Worm (Caenorhabditis elegans) whole organism, late embryonic: Measurements from ENCODE around the gene C25A8.1.

Experiments used
- C08G9.2 ChIP-seq: sonication (generic microtip); optimal IDR thresholded peaks from 2 replicates; lab custom pipeline; 2016; ENCODE audit warnings: mild to moderate bottlenecking, missing genetic modification characterization, moderate library complexity, missing compliant biosample characterization
- C38D4.7 ChIP-seq: fragments of 200-800 bp; sonication (Bioruptor generic); optimal IDR thresholded peaks from 2 replicates; lab custom pipeline; 2018; ENCODE audit warnings: mild to moderate bottlenecking, missing genetic modification characterization, moderate library complexity, missing compliant biosample characterization
- F13H6.1 ChIP-seq: sonication (generic microtip); optimal IDR thresholded peaks from 2 replicates; lab custom pipeline; 2016; ENCODE audit warnings: missing genetic modification characterization, missing compliant biosample characterization
- K02D7.2 ChIP-seq: sonication (generic microtip); optimal IDR thresholded peaks from 2 replicates; lab custom pipeline; 2017; ENCODE audit warnings: mild to moderate bottlenecking, missing genetic modification characterization, missing compliant biosample characterization
- K09A11.1 ChIP-seq: sonication (generic microtip); optimal IDR thresholded peaks from 2 replicates; lab custom pipeline; 2017; ENCODE audit warnings: antibody characterized with exemption, mild to moderate bottlenecking, missing genetic modification characterization, missing compliant biosample characterization; ENCODE audit not compliant: insufficient read depth
- T23F11.4 ChIP-seq: fragments of 200-800 bp; sonication (Bioruptor generic); optimal IDR thresholded peaks from 2 replicates; lab custom pipeline; 2018; ENCODE audit warnings: mild to moderate bottlenecking, missing genetic modification characterization, missing compliant biosample characterization
- Y22D7AL.16 ChIP-seq: sonication (generic microtip); optimal IDR thresholded peaks from 2 replicates; lab custom pipeline; 2016; ENCODE audit warnings: missing genetic modification characterization, missing compliant biosample characterization
- ama-1 ChIP-seq: fragments of 150-350 bp; optimal IDR thresholded peaks from 2 replicates; lab custom pipeline; 2014
- ceh-14 ChIP-seq: sonication (generic microtip); optimal IDR thresholded peaks from 2 replicates; lab custom pipeline; 2016; ENCODE audit warnings: missing genotype, missing genetic modification characterization, missing compliant biosample characterization
- ceh-18 ChIP-seq: sonication (generic microtip); optimal IDR thresholded peaks from 2 replicates; lab custom pipeline; 2016; ENCODE audit warnings: missing genetic modification characterization, missing compliant biosample characterization
- ceh-19 ChIP-seq: fragments of 200-800 bp; sonication (Bioruptor generic); optimal IDR thresholded peaks from 2 replicates; lab custom pipeline; 2018; ENCODE audit warnings: mild to moderate bottlenecking, missing genetic modification characterization, missing compliant biosample characterization
- ceh-22 ChIP-seq: sonication (generic microtip); optimal IDR thresholded peaks from 2 replicates; lab custom pipeline; 2017; ENCODE audit warnings: missing biosample characterization, missing genetic modification characterization
- ceh-9 ChIP-seq: sonication (generic microtip); optimal IDR thresholded peaks from 2 replicates; lab custom pipeline; 2016; ENCODE audit warnings: mild to moderate bottlenecking, missing genetic modification characterization, inconsistent platforms, missing compliant biosample characterization
- dmd-4 ChIP-seq: sonication (generic microtip); optimal IDR thresholded peaks from 2 replicates; lab custom pipeline; 2016; ENCODE audit warnings: borderline replicate concordance, missing genetic modification characterization, missing compliant biosample characterization
- dve-1 ChIP-seq: sonication (generic microtip); optimal IDR thresholded peaks from 2 replicates; lab custom pipeline; 2017; ENCODE audit warnings: antibody characterized with exemption, mild to moderate bottlenecking, missing genetic modification characterization, missing compliant biosample characterization
- elt-2 ChIP-seq: sonication (generic microtip); optimal IDR thresholded peaks from 2 replicates; lab custom pipeline; 2016; ENCODE audit warnings: missing genetic modification reagents, missing genetic modification characterization, missing compliant biosample characterization
- eyg-1 ChIP-seq: sonication (generic microtip); optimal IDR thresholded peaks from 2 replicates; lab custom pipeline; 2016; ENCODE audit warnings: missing genotype, missing genetic modification characterization, missing compliant biosample characterization
- gmeb-2 ChIP-seq: sonication (generic microtip); optimal IDR thresholded peaks from 2 replicates; lab custom pipeline; 2016; ENCODE audit warnings: missing genetic modification characterization, inconsistent platforms, missing compliant biosample characterization
- hlh-13 ChIP-seq: fragments of 200-800 bp; sonication (Bioruptor generic); optimal IDR thresholded peaks from 2 replicates; lab custom pipeline; 2018; ENCODE audit warnings: mild to moderate bottlenecking, missing genetic modification characterization, missing compliant biosample characterization
- hlh-15 ChIP-seq: sonication (generic microtip); optimal IDR thresholded peaks from 2 replicates; lab custom pipeline; 2016; ENCODE audit warnings: missing genetic modification characterization, missing compliant biosample characterization
- lim-6 ChIP-seq: sonication (generic microtip); optimal IDR thresholded peaks from 2 replicates; lab custom pipeline; 2016; ENCODE audit warnings: missing genetic modification characterization, missing compliant biosample characterization
- lin-11 ChIP-seq: fragments of 200-800 bp; sonication (Bioruptor generic); optimal IDR thresholded peaks from 2 replicates; lab custom pipeline; 2018; ENCODE audit warnings: mild to moderate bottlenecking, missing genetic modification characterization, missing compliant biosample characterization
- madf-2 ChIP-seq: sonication (generic microtip); optimal IDR thresholded peaks from 2 replicates; lab custom pipeline; 2017; ENCODE audit warnings: missing genetic modification characterization, missing compliant biosample characterization
- nhr-11 ChIP-seq: fragments of 150-350 bp; optimal IDR thresholded peaks from 2 replicates; lab custom pipeline; 2014; ENCODE audit warnings: missing biosample characterization, missing genetic modification characterization
- pag-3 ChIP-seq: sonication (generic microtip); optimal IDR thresholded peaks from 2 replicates; lab custom pipeline; 2016; ENCODE audit warnings: missing compliant biosample characterization, missing genetic modification characterization, borderline replicate concordance
- pqm-1 ChIP-seq: sonication (generic microtip); optimal IDR thresholded peaks from 2 replicates; lab custom pipeline; 2016; ENCODE audit warnings: missing genetic modification characterization, missing compliant biosample characterization
- rnt-1 ChIP-seq: sonication (generic microtip); optimal IDR thresholded peaks from 2 replicates; lab custom pipeline; 2016; ENCODE audit warnings: missing genetic modification characterization, missing compliant biosample characterization
- sdc-2 ChIP-seq: sonication (generic microtip); optimal IDR thresholded peaks from 2 replicates; lab custom pipeline; 2016; ENCODE audit warnings: missing genotype, missing genetic modification characterization, missing compliant biosample characterization
- sox-2 ChIP-seq: fragments of 200-800 bp; sonication (Bioruptor generic); IDR thresholded peaks from 2 replicates; pipeline ENCODE4 v1.3.6; 2022; ENCODE audit warnings: missing genetic modification reagents, missing genetic modification characterization, missing compliant biosample characterization
- sox-4 ChIP-seq: sonication (generic microtip); optimal IDR thresholded peaks from 2 replicates; lab custom pipeline; 2017; ENCODE audit warnings: mild to moderate bottlenecking, missing genetic modification characterization, inconsistent platforms, missing compliant biosample characterization
- tbx-2 ChIP-seq: sonication (generic microtip); optimal IDR thresholded peaks from 2 replicates; lab custom pipeline; 2016; ENCODE audit warnings: missing genetic modification characterization, missing compliant biosample characterization
- unc-3 ChIP-seq, 2 experiments: fragments of 200-800 bp in 1 of 2; sonication (Bioruptor generic) in 1 of 2; sonication (generic microtip) in 1 of 2; conservative IDR thresholded peaks in 1 of 2; optimal IDR thresholded peaks in 1 of 2; 2 replicates each; pipeline versions ENCODE4 v1.3.6 to Lab custom; 2016 to 2022; ENCODE audit warnings: missing compliant biosample characterization in 2 of 2, missing genetic modification characterization in 2 of 2, missing genetic modification reagents in 1 of 2
- unc-42 ChIP-seq: sonication (generic microtip); optimal IDR thresholded peaks from 2 replicates; lab custom pipeline; 2016; ENCODE audit warnings: missing genotype, missing genetic modification characterization, missing compliant biosample characterization
- unc-55 ChIP-seq: sonication (generic microtip); optimal IDR thresholded peaks from 2 replicates; lab custom pipeline; 2017; ENCODE audit warnings: missing biosample characterization, missing genetic modification reagents, missing genetic modification characterization
- zip-5 ChIP-seq: sonication (generic microtip); optimal IDR thresholded peaks from 2 replicates; lab custom pipeline; 2016; ENCODE audit warnings: missing genetic modification characterization, missing compliant biosample characterization

The C25A8.1 gene

ce11 chrIV:7045362-7045936 lies 34.5 kb downstream of the C25A8.1 start:
- TF ChIP-seq C38D4.7 (GFP tag; lab: Kevin White, UChicago), result no peak
- no peak for TF ChIP-seq hlh-15 (tag; lab: Kevin White, UChicago)
- no peak for TF ChIP-seq ceh-19 (GFP tag; lab: Kevin White, UChicago)
- TF ChIP-seq C08G9.2 (tag; lab: Kevin White, UChicago), result no peak
- TF ChIP-seq nhr-11 (tag; lab: Kevin White, UChicago), result no peak
- peak; percentile 19 for TF ChIP-seq elt-2 (tag; lab: Kevin White, UChicago)
- TF ChIP-seq K09A11.1 (tag; lab: Kevin White, UChicago), result no peak

ce11 chrIV:7046641-7047361 lies 35.9 kb downstream of the C25A8.1 start:
- TF ChIP-seq unc-3 (GFP tag; conservative IDR thresholded peaks at IDR 0.05; lab: Robert Waterston, UW), result no peak
- no peak for TF ChIP-seq unc-3 (tag; optimal IDR thresholded peaks at IDR 0.05; lab: Kevin White, UChicago)
- TF ChIP-seq ceh-14 (tag; lab: Kevin White, UChicago), result no peak
- no peak for TF ChIP-seq ceh-22
- TF ChIP-seq lin-11 (tag; lab: Kevin White, UChicago), result no peak
- TF ChIP-seq eyg-1 (tag; lab: Kevin White, UChicago), result no peak
- TF ChIP-seq K02D7.2 (tag; lab: Kevin White, UChicago), result no peak
- TF ChIP-seq rnt-1 (tag; lab: Kevin White, UChicago), result no peak
- TF ChIP-seq ceh-9 (tag; lab: Kevin White, UChicago), result no peak
- TF ChIP-seq elt-2 (tag; lab: Kevin White, UChicago), result no peak
- TF ChIP-seq dmd-4 (tag; lab: Kevin White, UChicago), result no peak

ce11 chrIV:7047762-7048178 lies 36.8 kb downstream of the C25A8.1 start:
- TF ChIP-seq zip-5 (tag; lab: Kevin White, UChicago) (no peak), eyg-1 (tag; lab: Kevin White, UChicago) (no peak), gmeb-2 (tag; lab: Kevin White, UChicago) (no peak), C38D4.7 (GFP tag; lab: Kevin White, UChicago) (no peak), lim-6 (tag; lab: Kevin White, UChicago) (no peak), pag-3 (tag; lab: Kevin White, UChicago) (no peak), tbx-2 (no peak), hlh-13 (GFP tag; lab: Kevin White, UChicago) (no peak), T23F11.4 (GFP tag; lab: Kevin White, UChicago) (no peak), C08G9.2 (tag; lab: Kevin White, UChicago) (no peak), pqm-1 (tag; lab: Kevin White, UChicago) (peak; percentile 30), dve-1 (tag; lab: Kevin White, UChicago) (peak; percentile 27), elt-2 (tag; lab: Kevin White, UChicago) (peak; percentile 62), sdc-2 (tag; lab: Kevin White, UChicago) (no peak), F13H6.1 (tag; lab: Kevin White, UChicago) (no peak), ceh-18 (peak; percentile 1), ama-1 (no peak), sox-4 (tag; lab: Kevin White, UChicago) (no peak), ceh-22 (no peak), unc-55 (GFP tag; lab: Kevin White, UChicago) (peak; percentile 13), Y22D7AL.16 (tag; lab: Kevin White, UChicago) (no peak), sox-2 (GFP tag; lab: Robert Waterston, UW) (no peak), madf-2 (no peak), unc-42 (tag; lab: Kevin White, UChicago) (no peak)
